Fruit fly (Drosophila melanogaster) whole organism, wandering third instar larva: ENCODE results near the gene CG31687.

Source experiments
- Abd-B ChIP-seq: fragments of >200 bp; optimal IDR thresholded peaks from 2 replicates; lab custom pipeline; 2017; ENCODE audit warnings: missing biosample characterization, missing genetic modification characterization
- CG32264 ChIP-seq: fragments of 200-800 bp; sonication (Bioruptor generic); optimal IDR thresholded peaks from 2 replicates; lab custom pipeline; 2016; ENCODE audit warnings: missing biosample characterization, missing genetic modification characterization
- CrebA ChIP-seq: fragments of 200-800 bp; sonication (Bioruptor generic); optimal IDR thresholded peaks from 2 replicates; lab custom pipeline; 2016; ENCODE audit warnings: missing biosample characterization, mild to moderate bottlenecking, missing genetic modification characterization, borderline replicate concordance
- Dif ChIP-seq: fragments of 200-275, 200-300 bp; sonication (Bioruptor generic); optimal IDR thresholded peaks from 2 replicates; lab custom pipeline; 2018; ENCODE audit warnings: missing biosample characterization, missing genetic modification characterization; ENCODE audit not compliant: partially characterized antibody
- HLH106 ChIP-seq: fragments of 200-800 bp; optimal IDR thresholded peaks from 3 replicates; lab custom pipeline; 2019; ENCODE audit warnings: missing biosample characterization, mild to moderate bottlenecking, missing genetic modification characterization, moderate library complexity
- Hr78 ChIP-seq: fragments of >200 bp; optimal IDR thresholded peaks from 2 replicates; lab custom pipeline; 2017; ENCODE audit warnings: missing biosample characterization, missing genetic modification characterization
- Hr83 ChIP-seq: fragments of 200-300 bp; sonication (Bioruptor generic); optimal IDR thresholded peaks from 2 replicates; lab custom pipeline; 2016; ENCODE audit warnings: missing biosample characterization, mild to moderate bottlenecking, missing genetic modification characterization, moderate library complexity; ENCODE audit not compliant: poor library complexity, severe bottlenecking
- Mio ChIP-seq: sonication (Bioruptor generic); optimal IDR thresholded peaks from 2 replicates; lab custom pipeline; 2016; ENCODE audit warnings: missing biosample characterization, missing genetic modification characterization
- Myc ChIP-seq: fragments of >200 bp; optimal IDR thresholded peaks from 2 replicates; lab custom pipeline; 2017
- N ChIP-seq: fragments of >200 bp; optimal IDR thresholded peaks from 2 replicates; lab custom pipeline; 2018; ENCODE audit warnings: missing biosample characterization, missing external identifiers, missing genetic modification characterization
- OdsH ChIP-seq: fragments of 200-800 bp; sonication (Bioruptor generic); optimal IDR thresholded peaks from 2 replicates; lab custom pipeline; 2016; ENCODE audit warnings: missing biosample characterization, mild to moderate bottlenecking, missing genetic modification characterization
- Rel ChIP-seq, 2 experiments: fragments of 200-800 bp; sonication (Bioruptor generic) in 1 of 2; optimal IDR thresholded peaks; 2 replicates in 1 of 2; 3 replicates in 1 of 2; lab custom pipeline; 2016 to 2019; ENCODE audit warnings: mild to moderate bottlenecking in 2 of 2, missing biosample characterization in 2 of 2, missing genetic modification characterization in 2 of 2, moderate library complexity in 1 of 2
- br ChIP-seq: fragments of 200-800 bp; sonication (Bioruptor generic); optimal IDR thresholded peaks from 2 replicates; lab custom pipeline; 2016; ENCODE audit warnings: missing biosample characterization, missing genetic modification characterization
- brk ChIP-seq: fragments of 200-800 bp; sonication (Bioruptor generic); optimal IDR thresholded peaks from 2 replicates; lab custom pipeline; 2016; ENCODE audit warnings: missing biosample characterization, mild to moderate bottlenecking, missing genetic modification characterization
- dl ChIP-seq, 2 experiments: fragments of 175-275, 200-275 bp in 1 of 2; fragments of 200-275 bp in 1 of 2; sonication (Bioruptor generic); optimal IDR thresholded peaks; lab custom pipeline; 2018; ENCODE audit warnings: mild to moderate bottlenecking in 2 of 2, missing biosample characterization in 2 of 2, missing genetic modification characterization in 2 of 2, moderate library complexity in 2 of 2; ENCODE audit not compliant: partially characterized antibody in 2 of 2, insufficient read depth in 1 of 2
- dmrt93B ChIP-seq: fragments of 200-800 bp; sonication (Bioruptor generic); optimal IDR thresholded peaks from 2 replicates; lab custom pipeline; 2018; ENCODE audit warnings: missing biosample characterization, mild to moderate bottlenecking, missing genetic modification characterization
- ey ChIP-seq: fragments of 200-800 bp; sonication (Bioruptor generic); optimal IDR thresholded peaks from 2 replicates; lab custom pipeline; 2016; ENCODE audit warnings: missing biosample characterization, missing genetic modification characterization
- foxo ChIP-seq, 2 experiments: fragments of 200-800 bp; sonication (Bioruptor generic); optimal IDR thresholded peaks; 2 replicates in 1 of 2; 3 replicates in 1 of 2; lab custom pipeline; 2016 to 2017; ENCODE audit warnings: missing biosample characterization in 2 of 2, missing genetic modification characterization in 2 of 2
- fru ChIP-seq: fragments of 200-800 bp; sonication (Bioruptor generic); optimal IDR thresholded peaks from 3 replicates; lab custom pipeline; 2016; ENCODE audit warnings: missing biosample characterization, mild to moderate bottlenecking, missing genetic modification characterization
- h ChIP-seq: fragments of 200-800 bp; sonication (Bioruptor generic); optimal IDR thresholded peaks from 3 replicates; lab custom pipeline; 2016; ENCODE audit warnings: missing biosample characterization, mild to moderate bottlenecking, missing genetic modification characterization
- lola ChIP-seq: fragments of >200 bp; optimal IDR thresholded peaks from 2 replicates; lab custom pipeline; 2017; ENCODE audit warnings: missing biosample characterization, missing genetic modification characterization
- rgr ChIP-seq: fragments of 200-800 bp; sonication (Bioruptor generic); optimal IDR thresholded peaks from 3 replicates; lab custom pipeline; 2016; ENCODE audit warnings: missing biosample characterization, mild to moderate bottlenecking, missing genetic modification characterization
- sage ChIP-seq: fragments of 200-800 bp; sonication (Bioruptor generic); optimal IDR thresholded peaks from 2 replicates; lab custom pipeline; 2016; ENCODE audit warnings: missing biosample characterization, mild to moderate bottlenecking, missing genetic modification characterization
- sv ChIP-seq: fragments of 200-800 bp; sonication (Bioruptor generic); optimal IDR thresholded peaks from 3 replicates; lab custom pipeline; 2016; ENCODE audit warnings: missing biosample characterization, missing genetic modification characterization
- tai ChIP-seq: sonication (Bioruptor generic); optimal IDR thresholded peaks from 2 replicates; lab custom pipeline; 2016; ENCODE audit warnings: missing biosample characterization, missing genetic modification characterization
- usp ChIP-seq: fragments of >200 bp; optimal IDR thresholded peaks from 2 replicates; lab custom pipeline; 2017; ENCODE audit warnings: missing biosample characterization, missing genetic modification characterization
- woc ChIP-seq: sonication (Bioruptor generic); optimal IDR thresholded peaks from 2 replicates; lab custom pipeline; 2016; ENCODE audit warnings: missing biosample characterization, mild to moderate bottlenecking, missing genetic modification characterization

The CG31687 gene

dm6 chr2L:20463316-20463856, 13.4 kb downstream of the CG31687 start, which contains the start of gene CG2493 (continued):
- no peak for TF ChIP-seq Hr78
- peak; percentile 45 for TF ChIP-seq rgr (GFP tag; lab: Kevin White, UChicago)
- TF ChIP-seq CrebA (GFP tag; lab: Kevin White, UChicago): no peak

DNA sequence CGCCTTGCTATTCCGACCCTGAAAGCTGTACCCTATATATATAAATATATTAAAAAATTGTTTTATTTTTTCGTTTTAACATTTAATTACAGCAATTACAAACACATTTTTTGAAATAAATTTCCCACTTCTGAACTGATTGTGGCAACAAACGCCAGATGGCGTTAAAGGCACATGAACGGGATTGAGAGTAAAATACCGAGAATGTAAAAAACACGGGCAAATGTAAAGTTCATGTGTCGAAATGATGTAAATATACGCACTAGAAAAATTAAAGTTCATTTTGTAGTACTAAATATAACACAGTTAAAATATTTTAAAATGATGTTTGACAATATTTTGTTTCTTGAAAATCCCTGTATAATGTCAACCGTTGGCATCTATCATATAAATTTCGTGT, 14.4 kb downstream of the CG31687 start:
- TF ChIP-seq dl (GFP tag; optimal IDR thresholded peaks at IDR 0.05; lab: Kevin White, UChicago; ENCODE audit: insufficient read depth in 1 of 2, partially characterized antibody in 2 of 2) (no peak), foxo (GFP tag; optimal IDR thresholded peaks at IDR 0.05; lab: Kevin White, UChicago) (no peak), Rel (GFP tag; optimal IDR thresholded peaks at IDR 0.05; lab: Kevin White, UChicago) (no peak), Rel (tag; optimal IDR thresholded peaks at IDR 0.05; lab: Kevin White, UChicago) (no peak), sv (GFP tag; lab: Kevin White, UChicago) (no peak), Dif (GFP tag; lab: Kevin White, UChicago) (no peak), Myc (lab: Kevin White, UChicago) (no peak), usp (no peak), Abd-B (GFP tag; lab: Kevin White, UChicago) (no peak), lola (GFP tag; lab: Kevin White, UChicago) (no peak), Hr83 (GFP tag; lab: Kevin White, UChicago) (no peak), brk (GFP tag; lab: Kevin White, UChicago) (no peak), Hr78 (no peak)

- no peak for TF ChIP-seq CG32264 (GFP tag; lab: Kevin White, UChicago)
- TF ChIP-seq N (GFP tag; lab: Kevin White, UChicago): no peak
- TF ChIP-seq lola (GFP tag; lab: Kevin White, UChicago): no peak
- no peak for TF ChIP-seq Hr78
Measured at dm6 chr2L:20473285-20473684, 23.3 kb downstream of the CG31687 start, which contains the start of gene CG43233. TSS of gene CG43233 (minus strand) at chr2L:20473385.

dm6 chr2L:20476718-20477277, 26.8 kb downstream of the CG31687 start:
- TF ChIP-seq Abd-B (GFP tag; lab: Kevin White, UChicago) (no peak), OdsH (GFP tag; lab: Kevin White, UChicago) (no peak), h (GFP tag; lab: Kevin White, UChicago) (no peak), Rel (GFP tag; optimal IDR thresholded peaks at IDR 0.05; lab: Kevin White, UChicago) (no peak), Rel (tag; optimal IDR thresholded peaks at IDR 0.05; lab: Kevin White, UChicago) (no peak), dmrt93B (GFP tag; lab: Kevin White, UChicago) (no peak), tai (GFP tag; lab: Kevin White, UChicago) (no peak), Myc (lab: Kevin White, UChicago) (no peak), ey (GFP tag; lab: Kevin White, UChicago) (no peak), dl (GFP tag; optimal IDR thresholded peaks at IDR 0.05; lab: Kevin White, UChicago; ENCODE audit: insufficient read depth in 1 of 2, partially characterized antibody in 2 of 2) (no peak), sage (no peak), woc (GFP tag; lab: Kevin White, UChicago) (no peak), br (GFP tag; lab: Kevin White, UChicago) (no peak)
- TF ChIP-seq, all 38 proteins: peak for 0

- no peak for TF ChIP-seq brk (GFP tag; lab: Kevin White, UChicago)
- TF ChIP-seq fru (GFP tag; lab: Kevin White, UChicago): no peak
- no peak for TF ChIP-seq rgr (GFP tag; lab: Kevin White, UChicago)
- TF ChIP-seq h (GFP tag; lab: Kevin White, UChicago): no peak
- TF ChIP-seq Abd-B (GFP tag; lab: Kevin White, UChicago): no peak
- TF ChIP-seq Hr78: no peak
- TF ChIP-seq Hr83 (GFP tag; lab: Kevin White, UChicago): no peak
- no peak for TF ChIP-seq HLH106 (tag; lab: Kevin White, UChicago)
- TF ChIP-seq Mio (GFP tag; lab: Kevin White, UChicago): no peak
- no peak for TF ChIP-seq OdsH (GFP tag; lab: Kevin White, UChicago)
- TF ChIP-seq Dif (GFP tag; lab: Kevin White, UChicago): no peak
- no peak for TF ChIP-seq lola (GFP tag; lab: Kevin White, UChicago)
- TF ChIP-seq foxo (GFP tag; optimal IDR thresholded peaks at IDR 0.05; lab: Kevin White, UChicago): no peak
Measured at dm6 chr2L:20478549-20479238, 28.7 kb downstream of the CG31687 start.
